Worm (Caenorhabditis elegans): ENCODE results near the gene srz-99.

srz-99 gene

ce11 chrV:16733681-16734080 is 3.6 kb downstream of the srz-99 start, which contains the start of gene T25E12.16:
TSS of gene T25E12.16 (minus strand) at chrV:16733781.
- TF ChIP-seq ama-1 (optimal IDR thresholded peaks at IDR 0.05) (no peak), ama-1 (GFP tag; optimal IDR thresholded peaks at IDR 0.05) (no peak), mcd-1 (GFP tag; IDR thresholded peaks at IDR 0.05) (no peak), efl-1 (GFP tag; optimal IDR thresholded peaks at IDR 0.05) (no peak), hrde-1 (tag; optimal IDR thresholded peaks at IDR 0.05; ENCODE audit: borderline replicate concordance) (no peak), zfh-2 (GFP tag; conservative IDR thresholded peaks at IDR 0.05) (no peak), akir-1 (GFP tag; optimal IDR thresholded peaks at IDR 0.05) (no peak), rpc-1 (optimal IDR thresholded peaks at IDR 0.05) (no peak), rpc-1 (tag; optimal IDR thresholded peaks at IDR 0.05) (no peak), unc-62 (GFP tag; optimal IDR thresholded peaks at IDR 0.05) (no peak), bed-2 (GFP tag; IDR thresholded peaks at IDR 0.05) (no peak), B0261.1 (tag; optimal IDR thresholded peaks at IDR 0.05) (no peak), mel-28 (tag; optimal IDR thresholded peaks at IDR 0.05; ENCODE audit: borderline replicate concordance) (no peak), madf-10 (tag; optimal IDR thresholded peaks at IDR 0.05) (no peak), ceh-40 (GFP tag; IDR thresholded peaks at IDR 0.05) (no peak), nfya-2 (GFP tag; IDR thresholded peaks at IDR 0.05) (no peak)

ce11 chrV:16735518-16735917 is 5.5 kb downstream of the srz-99 start, which contains the start of the genes clec-38 and clec-34:
TSS of gene clec-38 (minus strand) at chrV:16735618.
TSS of gene clec-34 (plus strand) at chrV:16735765.
- TF ChIP-seq unc-130 (GFP tag; optimal IDR thresholded peaks at IDR 0.05): no peak
- no peak for TF ChIP-seq Y56A3A.18 (GFP tag; IDR thresholded peaks at IDR 0.05)
- no peak for TF ChIP-seq T26A5.8 (tag; optimal IDR thresholded peaks at IDR 0.05)
- TF ChIP-seq pha-4 (tag; optimal IDR thresholded peaks at IDR 0.05): no peak
- no peak for TF ChIP-seq ztf-25 (GFP tag; IDR thresholded peaks at IDR 0.05)
- TF ChIP-seq lin-40 (tag; optimal IDR thresholded peaks at IDR 0.05): no peak
- no peak for TF ChIP-seq let-526 (GFP tag; IDR thresholded peaks at IDR 0.05)
- no peak for TF ChIP-seq ekl-4 (GFP tag; IDR thresholded peaks at IDR 0.05)
- no peak for TF ChIP-seq let-607 (tag; optimal IDR thresholded peaks at IDR 0.05)
- no peak for TF ChIP-seq fkh-3 (tag; optimal IDR thresholded peaks at IDR 0.05)
- no peak for TF ChIP-seq ceh-100 (GFP tag; IDR thresholded peaks at IDR 0.05)
- no peak for TF ChIP-seq F57C9.4 (tag; optimal IDR thresholded peaks at IDR 0.05)
- TF ChIP-seq hlh-26 (GFP tag; conservative IDR thresholded peaks at IDR 0.05): no peak
- no peak for TF ChIP-seq lin-54 (GFP tag; optimal IDR thresholded peaks at IDR 0.05)
- TF ChIP-seq lir-1 (GFP tag; conservative IDR thresholded peaks at IDR 0.05): no peak

- no peak for TF ChIP-seq F57C9.4 (tag; optimal IDR thresholded peaks at IDR 0.05)
Measured at ce11 chrV:16739100-16739499, 9.0 kb downstream of the srz-99 start, which contains the start of the genes clec-29 and clec-39. TSS of gene clec-29 (minus strand) at chrV:16739200. TSS of gene clec-39 (plus strand) at chrV:16739268.

- TF ChIP-seq snpc-3.4 (tag; optimal IDR thresholded peaks at IDR 0.05) (no peak), efl-1 (GFP tag; optimal IDR thresholded peaks at IDR 0.05) (no peak), zfh-2 (GFP tag; conservative IDR thresholded peaks at IDR 0.05) (no peak), repo-1 (tag; optimal IDR thresholded peaks at IDR 0.05) (no peak), let-607 (tag; optimal IDR thresholded peaks at IDR 0.05) (no peak)
Measured at ce11 chrV:16742123-16742522, 12.1 kb downstream of the srz-99 start, which contains the start of gene T25E12.6. TSS of gene T25E12.6 (plus strand) at chrV:16742423.

- TF ChIP-seq hmg-1.2 (GFP tag; IDR thresholded peaks at IDR 0.05) (peak; percentile 36), ztf-3 (GFP tag; optimal IDR thresholded peaks at IDR 0.05) (no peak), ceh-79 (tag; optimal IDR thresholded peaks at IDR 0.05) (no peak), ztf-25 (GFP tag; IDR thresholded peaks at IDR 0.05) (0 out of 2 replicates have a peak, but pooled peaks have one; percentile 11), sea-2 (GFP tag; IDR thresholded peaks at IDR 0.05) (no peak), atf-7 (tag; optimal IDR thresholded peaks at IDR 0.05) (no peak), unc-130 (GFP tag; optimal IDR thresholded peaks at IDR 0.05) (peak; percentile 27), F49E8.2 (tag; optimal IDR thresholded peaks at IDR 0.05; ENCODE audit: insufficient read depth) (no peak), hmg-20 (GFP tag; IDR thresholded peaks at IDR 0.05) (no peak), Y95B8A.8 (GFP tag; IDR thresholded peaks at IDR 0.05) (peak; percentile 95), nfya-1 (tag; optimal IDR thresholded peaks at IDR 0.05; ENCODE audit: borderline replicate concordance, insufficient read depth) (no peak), attf-6 (GFP tag; IDR thresholded peaks at IDR 0.05) (peak; percentile 93), rcor-1 (GFP tag; IDR thresholded peaks at IDR 0.05) (peak; percentile 68; the same call in 1 of the 2 replicates)
Measured at ce11 chrV:16744783-16745182, 14.7 kb downstream of the srz-99 start.

Measured in whole organism, young adult.